Fruit fly (Drosophila melanogaster): ENCODE measurements around the gene DIP-iota.

Gene DIP-iota

dm6 chr2L:6621600-6621999, at the start of gene DIP-iota:
Gene DIP-iota (minus strand): TSS chr2L:6621700.
- TF ChIP-seq salr (GFP tag; optimal IDR thresholded peaks at IDR 0.05): no peak
- no peak for TF ChIP-seq Eip78C (GFP tag)
- TF ChIP-seq Sox15 (GFP tag; optimal IDR thresholded peaks at IDR 0.05): no peak
- no peak for TF ChIP-seq CG16779 (tag; optimal IDR thresholded peaks at IDR 0.05)
- no peak for TF ChIP-seq Lpt (GFP tag; optimal IDR thresholded peaks at IDR 0.05)
- no peak for TF ChIP-seq fd85E (GFP tag; optimal IDR thresholded peaks at IDR 0.05)
- TF ChIP-seq vri (GFP tag; optimal IDR thresholded peaks at IDR 0.05): no peak
- TF ChIP-seq CG10631 (GFP tag; optimal IDR thresholded peaks at IDR 0.05): no peak
- no peak for TF ChIP-seq Ets21C (GFP tag; optimal IDR thresholded peaks at IDR 0.05)

- no peak for TF ChIP-seq OdsH (GFP tag; optimal IDR thresholded peaks at IDR 0.05)
- TF ChIP-seq Ets96B (tag; optimal IDR thresholded peaks at IDR 0.05): peak; percentile 42
- TF ChIP-seq cyc (GFP tag; optimal IDR thresholded peaks at IDR 0.05): peak; percentile 9
- no peak for TF ChIP-seq Sox102F (GFP tag; optimal IDR thresholded peaks at IDR 0.05)
- TF ChIP-seq CG11294 (GFP tag; IDR thresholded peaks at IDR 0.05): no peak
- no peak for TF ChIP-seq spab (GFP tag; optimal IDR thresholded peaks at IDR 0.05)
- TF ChIP-seq Sox14 (GFP tag; optimal IDR thresholded peaks at IDR 0.05): peak; percentile 31
- no peak for TF ChIP-seq CG7368 (GFP tag; optimal IDR thresholded peaks at IDR 0.05)
- no peak for TF ChIP-seq CG11902 (GFP tag; optimal IDR thresholded peaks at IDR 0.05)
- TF ChIP-seq Sox15 (GFP tag; optimal IDR thresholded peaks at IDR 0.05): no peak
- TF ChIP-seq fd59A (GFP tag; optimal IDR thresholded peaks at IDR 0.05): no peak
- peak; percentile 37 for TF ChIP-seq CG16779 (tag; optimal IDR thresholded peaks at IDR 0.05)
- no peak for TF ChIP-seq dac (GFP tag; optimal IDR thresholded peaks at IDR 0.05)
- TF ChIP-seq CG6792 (GFP tag; optimal IDR thresholded peaks at IDR 0.05): peak; percentile 36
- no peak for TF ChIP-seq Gug (GFP tag; IDR thresholded peaks at IDR 0.05)
- peak; percentile 98 for TF ChIP-seq fkh (GFP tag; optimal IDR thresholded peaks at IDR 0.05)
- peak; percentile 34 for TF ChIP-seq acj6 (GFP tag; optimal IDR thresholded peaks at IDR 0.05)
- TF ChIP-seq Lpt (GFP tag; optimal IDR thresholded peaks at IDR 0.05): no peak
- TF ChIP-seq CG11762 (GFP tag; optimal IDR thresholded peaks at IDR 0.05; ENCODE audit: insufficient read depth): no peak
- TF ChIP-seq CG3032 (tag; optimal IDR thresholded peaks at IDR 0.05): peak; percentile 49
- TF ChIP-seq Smox (GFP tag; optimal IDR thresholded peaks at IDR 0.05): no peak
- TF ChIP-seq ss (GFP tag; optimal IDR thresholded peaks at IDR 0.05): peak in 1 of 2 experiments; percentile 64
- no peak for TF ChIP-seq Eip93F (GFP tag; optimal IDR thresholded peaks at IDR 0.05)
- no peak for TF ChIP-seq pdm3 (GFP tag; optimal IDR thresholded peaks at IDR 0.05)
- no peak for TF ChIP-seq CG3919 (GFP tag; optimal IDR thresholded peaks at IDR 0.05)
- peak; percentile 43 for TF ChIP-seq achi (GFP tag; optimal IDR thresholded peaks at IDR 0.05)
- TF ChIP-seq CG10631 (GFP tag; optimal IDR thresholded peaks at IDR 0.05): peak; percentile 66
- TF ChIP-seq CG10669 (GFP tag; optimal IDR thresholded peaks at IDR 0.05): no peak
- peak; percentile 52 for TF ChIP-seq Met (GFP tag; optimal IDR thresholded peaks at IDR 0.05)
- TF ChIP-seq Hr4 (GFP tag; optimal IDR thresholded peaks at IDR 0.05): no peak
- peak; percentile 42 for TF ChIP-seq topi (GFP tag; optimal IDR thresholded peaks at IDR 0.05)
- no peak for TF ChIP-seq Blimp-1 (GFP tag; optimal IDR thresholded peaks at IDR 0.05)
- TF ChIP-seq net (GFP tag; optimal IDR thresholded peaks at IDR 0.05): peak; percentile 49
- TF ChIP-seq eg (GFP tag; IDR thresholded peaks at IDR 0.05): no peak; the same call in 2 of the 3 replicates
- no peak for TF ChIP-seq Ets21C (GFP tag; optimal IDR thresholded peaks at IDR 0.05)
- peak; percentile 67 for TF ChIP-seq esn (GFP tag; optimal IDR thresholded peaks at IDR 0.05)
- TF ChIP-seq lz (GFP tag; optimal IDR thresholded peaks at IDR 0.05): peak; percentile 49
- TF ChIP-seq Hr39 (GFP tag; optimal IDR thresholded peaks at IDR 0.05): peak; percentile 17
- TF ChIP-seq dsx (GFP tag; optimal IDR thresholded peaks at IDR 0.05; ENCODE audit: poor library complexity, severe bottlenecking): no peak
- TF ChIP-seq CG8119 (GFP tag; IDR thresholded peaks at IDR 0.05): peak; percentile 23; the same call in 2 of the 3 replicates
- no peak for TF ChIP-seq CG15336 (GFP tag; IDR thresholded peaks at IDR 0.05)
- TF ChIP-seq CG6163 (GFP tag; IDR thresholded peaks at IDR 0.05): peak; percentile 61; the same call in 2 of the 3 replicates
- TF ChIP-seq salr (GFP tag; optimal IDR thresholded peaks at IDR 0.05): no peak
- peak; percentile 35 for TF ChIP-seq CG8632 (GFP tag; optimal IDR thresholded peaks at IDR 0.05)
- peak; percentile 8 for TF ChIP-seq CG31627 (GFP tag; optimal IDR thresholded peaks at IDR 0.05)
- TF ChIP-seq CG34406 (GFP tag; optimal IDR thresholded peaks at IDR 0.05): peak; percentile 34
These were observed 46.3 kb upstream of the DIP-iota start, which contains the start of gene Galt for dm6 chr2L:6667719-6668325. Gene Galt (minus strand): TSS chr2L:6668033.

All from whole organism, prepupa.